Fruit fly (Drosophila melanogaster): ENCODE data around the gene Ir76a.

- peak; percentile 57 for TF ChIP-seq CG33017 (tag; optimal IDR thresholded peaks at IDR 0.05)
- TF ChIP-seq tj (GFP tag; optimal IDR thresholded peaks at IDR 0.05), result peak; percentile 55
- peak; percentile 44 for TF ChIP-seq CG7101 (tag; optimal IDR thresholded peaks at IDR 0.05)
- TF ChIP-seq CG7045 (GFP tag; optimal IDR thresholded peaks at IDR 0.05), result peak; percentile 10
- TF ChIP-seq cnc (optimal IDR thresholded peaks at IDR 0.05), result no peak
- TF ChIP-seq bab1 (GFP tag; optimal IDR thresholded peaks at IDR 0.05), result peak; percentile 53
- TF ChIP-seq toe (GFP tag; optimal IDR thresholded peaks at IDR 0.05), result no peak
- TF ChIP-seq CG1620 (GFP tag; optimal IDR thresholded peaks at IDR 0.05), result no peak
- TF ChIP-seq CG12768 (GFP tag; optimal IDR thresholded peaks at IDR 0.05), result peak; percentile 74
- no peak for TF ChIP-seq Hr96 (GFP tag; optimal IDR thresholded peaks at IDR 0.05)
- peak; percentile 54 for TF ChIP-seq CG11617 (GFP tag; optimal IDR thresholded peaks at IDR 0.05)
- TF ChIP-seq cic (GFP tag; optimal IDR thresholded peaks at IDR 0.05), result peak; percentile 75
- no peak for TF ChIP-seq kay (GFP tag; ENCODE audit: borderline replicate concordance)
These were observed 16.5 kb downstream of the Ir76a start, which contains the start of gene cyc for dm6 chr3L:19815472-19816150.

All from whole organism, adult.